Fruit fly (Drosophila melanogaster) whole organism, embryonic: ENCODE data around the gene CG3349.

Experiments used
- Antp ChIP-seq: fragments of 200-800 bp; sonication (Bioruptor generic); optimal IDR thresholded peaks from 3 replicates; lab custom pipeline; 2016; ENCODE audit warnings: missing biosample characterization, missing genetic modification characterization
- CG11247 ChIP-seq: fragments of 200-800 bp; sonication (Bioruptor generic); IDR thresholded peaks from 2 replicates; pipeline ENCODE4 v1.3.6; 2022; ENCODE audit warnings: missing biosample characterization, missing genetic modification characterization
- CG13287 ChIP-seq: fragments of 200-800 bp; sonication (Bioruptor generic); IDR thresholded peaks from 2 replicates; pipeline ENCODE4 v1.3.6; 2022; ENCODE audit warnings: missing biosample characterization, missing genetic modification characterization; ENCODE audit not compliant: partially characterized antibody
- CG15479 ChIP-seq: fragments of 200-800 bp; sonication (Bioruptor generic); optimal IDR thresholded peaks from 3 replicates; lab custom pipeline; 2019; ENCODE audit warnings: missing biosample characterization, mild to moderate bottlenecking, missing genetic modification characterization, moderate library complexity
- CG1603 ChIP-seq: fragments of 200-800 bp; sonication (Bioruptor generic); optimal IDR thresholded peaks from 2 replicates; lab custom pipeline; 2019; ENCODE audit warnings: missing biosample characterization, mild to moderate bottlenecking, missing genetic modification characterization, moderate library complexity
- CG17385 ChIP-seq: fragments of 200-800 bp; sonication (Bioruptor generic); optimal IDR thresholded peaks from 3 replicates; lab custom pipeline; 2018; ENCODE audit warnings: missing biosample characterization, mild to moderate bottlenecking, missing genetic modification characterization
- CG17568 ChIP-seq: fragments of 200-800 bp; sonication (Bioruptor generic); optimal IDR thresholded peaks from 2 replicates; lab custom pipeline; 2018; ENCODE audit warnings: missing biosample characterization, mild to moderate bottlenecking, missing genetic modification characterization, moderate library complexity
- CG2199 ChIP-seq: fragments of 200-800 bp; sonication (Bioruptor generic); IDR thresholded peaks from 3 replicates; pipeline ENCODE4 v1.3.6; 2022; ENCODE audit warnings: missing biosample characterization, missing genetic modification characterization
- CG4617 ChIP-seq: fragments of 200-800 bp; sonication (Bioruptor generic); optimal IDR thresholded peaks from 3 replicates; lab custom pipeline; 2016; ENCODE audit warnings: missing biosample characterization, missing genetic modification characterization, borderline replicate concordance
- Elba2 ChIP-seq: fragments of 200-800 bp; sonication (Bioruptor generic); optimal IDR thresholded peaks from 3 replicates; lab custom pipeline; 2016; ENCODE audit warnings: missing biosample characterization, missing genetic modification characterization
- Jarid2 ChIP-seq: fragments of 200-800 bp; sonication (Bioruptor generic); optimal IDR thresholded peaks from 3 replicates; lab custom pipeline; 2017; ENCODE audit warnings: mild to moderate bottlenecking, missing biosample characterization, missing genetic modification reagents, missing genetic modification characterization
- Mes4 ChIP-seq: fragments of 200-800 bp; sonication (Bioruptor generic); optimal IDR thresholded peaks from 2 replicates; lab custom pipeline; 2016; ENCODE audit warnings: missing biosample characterization, missing genetic modification characterization
- Neu2 ChIP-seq: fragments of 200-800 bp; sonication (Bioruptor generic); optimal IDR thresholded peaks from 3 replicates; lab custom pipeline; 2016; ENCODE audit warnings: missing biosample characterization, missing genetic modification characterization, borderline replicate concordance
- Nf-YB ChIP-seq: fragments of 200-800 bp; sonication (Bioruptor generic); optimal IDR thresholded peaks from 3 replicates; lab custom pipeline; 2019; ENCODE audit warnings: missing biosample characterization, mild to moderate bottlenecking, missing genetic modification characterization, moderate library complexity
- Nf-YC ChIP-seq: fragments of 200-800 bp; optimal IDR thresholded peaks from 3 replicates; lab custom pipeline; 2019; ENCODE audit warnings: missing biosample characterization, mild to moderate bottlenecking, missing genetic modification characterization, moderate library complexity
- Optix ChIP-seq: fragments of 200-800 bp; sonication (Bioruptor generic); IDR thresholded peaks from 3 replicates; pipeline ENCODE4 v1.3.6; 2022; ENCODE audit warnings: missing biosample characterization, missing genetic modification characterization
- Stat92E ChIP-seq, 3 experiments: fragments of >200 bp in 2 of 3; fragments of 200-800 bp in 1 of 3; sonication (Bioruptor generic) in 1 of 3; optimal IDR thresholded peaks; 2 replicates each; lab custom pipeline; 2017 to 2019; ENCODE audit warnings: missing biosample characterization in 3 of 3, missing genetic modification characterization in 3 of 3, mild to moderate bottlenecking in 1 of 3, moderate library complexity in 1 of 3
- Tbp ChIP-seq: fragments of >200 bp; optimal IDR thresholded peaks from 2 replicates; lab custom pipeline; 2018; ENCODE audit warnings: missing biosample characterization, missing genetic modification characterization
- Trl ChIP-seq, 3 experiments: fragments of >200 bp in 2 of 3; fragments of 200-800 bp in 1 of 3; sonication (Bioruptor generic) in 1 of 3; optimal IDR thresholded peaks; 2 replicates in 1 of 3; 3 replicates in 2 of 3; lab custom pipeline; 2016 to 2017; ENCODE audit warnings: missing biosample characterization in 1 of 3, missing genetic modification characterization in 1 of 3
- Vsx1 ChIP-seq: fragments of 200-800 bp; sonication (Bioruptor generic); optimal IDR thresholded peaks from 2 replicates; lab custom pipeline; 2017; ENCODE audit warnings: missing biosample characterization, mild to moderate bottlenecking, missing genetic modification characterization, missing genetic modification reagents
- ac ChIP-seq: fragments of 200-800 bp; sonication (Bioruptor generic); optimal IDR thresholded peaks from 3 replicates; lab custom pipeline; 2017; ENCODE audit warnings: missing biosample characterization, mild to moderate bottlenecking, missing genetic modification characterization
- bigmax ChIP-seq: fragments of 200-800 bp; sonication (Bioruptor generic); optimal IDR thresholded peaks from 2 replicates; lab custom pipeline; 2018; ENCODE audit warnings: missing biosample characterization, mild to moderate bottlenecking, missing genetic modification characterization
- chm ChIP-seq: fragments of 200-800 bp; sonication (Bioruptor generic); IDR thresholded peaks from 2 replicates; pipeline ENCODE4 v1.3.6; 2022; ENCODE audit warnings: missing biosample characterization, missing genetic modification characterization
- dpn ChIP-seq, 2 experiments: fragments of 200-800 bp; sonication (Bioruptor generic); optimal IDR thresholded peaks; 3 replicates each; lab custom pipeline; 2016; ENCODE audit warnings: missing biosample characterization in 2 of 2, missing genetic modification characterization in 2 of 2
- ems ChIP-seq: fragments of 200-800 bp; sonication (Bioruptor generic); optimal IDR thresholded peaks from 3 replicates; lab custom pipeline; 2016; ENCODE audit warnings: missing biosample characterization, missing genetic modification characterization
- en ChIP-seq: fragments of 200-800 bp; sonication (Bioruptor generic); optimal IDR thresholded peaks from 2 replicates; lab custom pipeline; 2016; ENCODE audit warnings: missing biosample characterization, missing genetic modification characterization
- fd96Cb ChIP-seq: fragments of 200-800 bp; sonication (Bioruptor generic); optimal IDR thresholded peaks from 2 replicates; lab custom pipeline; 2018; ENCODE audit warnings: missing biosample characterization, mild to moderate bottlenecking, missing genetic modification characterization, moderate library complexity
- gcm2 ChIP-seq: fragments of 200-800 bp; sonication (Bioruptor generic); optimal IDR thresholded peaks from 2 replicates; lab custom pipeline; 2016; ENCODE audit warnings: missing biosample characterization, missing genetic modification characterization
- kah ChIP-seq: fragments of 200-800 bp; sonication (Bioruptor generic); optimal IDR thresholded peaks from 2 replicates; lab custom pipeline; 2018; ENCODE audit warnings: missing biosample characterization, mild to moderate bottlenecking, missing genetic modification characterization
- kni ChIP-seq: fragments of 200-800 bp; sonication (Bioruptor generic); optimal IDR thresholded peaks from 3 replicates; lab custom pipeline; 2017; ENCODE audit warnings: mild to moderate bottlenecking, missing biosample characterization, missing genetic modification reagents, missing genetic modification characterization
- lbe ChIP-seq: fragments of 200-800 bp; sonication (Bioruptor generic); optimal IDR thresholded peaks from 2 replicates; lab custom pipeline; 2016; ENCODE audit warnings: missing biosample characterization, mild to moderate bottlenecking, missing genetic modification characterization
- lilli ChIP-seq: fragments of 200-800 bp; sonication (Bioruptor generic); optimal IDR thresholded peaks from 3 replicates; lab custom pipeline; 2016; ENCODE audit warnings: missing biosample characterization, missing genetic modification characterization
- nom ChIP-seq: fragments of 200-800 bp; sonication (Bioruptor generic); optimal IDR thresholded peaks from 2 replicates; lab custom pipeline; 2017; ENCODE audit warnings: missing biosample characterization, missing genetic modification characterization, mild to moderate bottlenecking, moderate library complexity, missing genetic modification reagents
- p53 ChIP-seq: fragments of 200-800 bp; sonication (Bioruptor generic); optimal IDR thresholded peaks from 2 replicates; lab custom pipeline; 2016; ENCODE audit warnings: missing biosample characterization, missing genetic modification characterization
- pan ChIP-seq, 4 experiments: fragments of >200 bp in 3 of 4; fragments of 200-800 bp in 1 of 4; sonication (Bioruptor generic) in 1 of 4; optimal IDR thresholded peaks in 3 of 4; IDR thresholded peaks in 1 of 4; 2 replicates each; pipeline versions ENCODE4 v1.3.6 to Lab custom; 2017 to 2022; ENCODE audit warnings: missing biosample characterization in 2 of 4, missing genetic modification characterization in 2 of 4, mixed read lengths in 1 of 4
- prd ChIP-seq, 3 experiments: fragments of >200 bp in 2 of 3; fragments of 200-800 bp in 1 of 3; sonication (Bioruptor generic) in 1 of 3; optimal IDR thresholded peaks in 2 of 3; IDR thresholded peaks in 1 of 3; 2 replicates in 2 of 3; 3 replicates in 1 of 3; pipeline versions ENCODE4 v1.3.6 to Lab custom; 2017 to 2022; ENCODE audit warnings: missing biosample characterization in 1 of 3, missing genetic modification characterization in 1 of 3
- pros ChIP-seq: fragments of 200-800 bp; sonication (Bioruptor generic); optimal IDR thresholded peaks from 3 replicates; lab custom pipeline; 2019; ENCODE audit warnings: missing biosample characterization, mild to moderate bottlenecking, missing genetic modification characterization, moderate library complexity
- rib ChIP-seq: fragments of 200-800 bp; sonication (Bioruptor generic); IDR thresholded peaks from 2 replicates; pipeline ENCODE4 v1.3.6; 2022; ENCODE audit warnings: missing biosample characterization, missing genetic modification characterization
- run ChIP-seq: fragments of 200-800 bp; sonication (Bioruptor generic); optimal IDR thresholded peaks from 3 replicates; lab custom pipeline; 2018; ENCODE audit warnings: missing biosample characterization, mild to moderate bottlenecking, missing genetic modification characterization
- sima ChIP-seq: fragments of 200-800 bp; sonication (Bioruptor generic); optimal IDR thresholded peaks from 2 replicates; lab custom pipeline; 2016; ENCODE audit warnings: missing biosample characterization, missing genetic modification characterization
- ssp ChIP-seq: fragments of 200-800 bp; sonication (Bioruptor generic); IDR thresholded peaks from 2 replicates; pipeline ENCODE4 v1.3.6; 2022; ENCODE audit warnings: missing biosample characterization, missing genetic modification characterization
- tll ChIP-seq, 2 experiments: fragments of 200-800 bp in 1 of 2; fragments of >200 bp in 1 of 2; sonication (Bioruptor generic) in 1 of 2; optimal IDR thresholded peaks; 2 replicates each; lab custom pipeline; 2017 to 2019; ENCODE audit warnings: missing biosample characterization in 2 of 2, missing genetic modification characterization in 2 of 2, mild to moderate bottlenecking in 1 of 2, moderate library complexity in 1 of 2
- usp ChIP-seq: fragments of >200 bp; optimal IDR thresholded peaks from 2 replicates; lab custom pipeline; 2017; ENCODE audit warnings: missing biosample characterization, missing genetic modification characterization
- yki ChIP-seq: fragments of >200 bp; optimal IDR thresholded peaks from 3 replicates; lab custom pipeline; 2018
- zen ChIP-seq: fragments of 200-800 bp; sonication (Bioruptor generic); optimal IDR thresholded peaks from 3 replicates; lab custom pipeline; 2018; ENCODE audit warnings: missing biosample characterization, mild to moderate bottlenecking, missing genetic modification characterization, moderate library complexity

CG3349 gene

dm6 chr3L:14969171-14969570 is 10.2 kb upstream of the CG3349 start, which contains the start of gene Tom (continued):
- TF ChIP-seq Neu2 (GFP tag; lab: Kevin White, UChicago) (peak; percentile 35), nom (GFP tag; lab: Kevin White, UChicago) (peak; percentile 32), pros (GFP tag; lab: Kevin White, UChicago) (peak; percentile 71), CG2199 (GFP tag; lab: Robert Waterston, UW) (peak; percentile 59; the same call in 1 of the 3 replicates), CG4617 (no peak), pan (optimal IDR thresholded peaks at IDR 0.05; lab: Kevin White, UChicago) (no peak), pan (GFP tag; optimal IDR thresholded peaks at IDR 0.05 in 1 of 2, IDR thresholded peaks at IDR 0.05 in 1 of 2) (no peak), CG17568 (GFP tag; lab: Kevin White, UChicago) (no peak), sima (GFP tag; lab: Kevin White, UChicago) (no peak), kni (peak; percentile 98), CG13287 (GFP tag; lab: Robert Waterston, UW) (no peak), Mes4 (no peak), rib (0 out of 2 replicates have a peak, but pooled peaks have one; percentile 44), tll (GFP tag; optimal IDR thresholded peaks at IDR 0.05; lab: Kevin White, UChicago) (no peak), Jarid2 (GFP tag; lab: Kevin White, UChicago) (peak; percentile 67), prd (optimal IDR thresholded peaks at IDR 0.05; lab: Kevin White, UChicago) (no peak), prd (GFP tag; IDR thresholded peaks at IDR 0.05; lab: Robert Waterston, UW) (peak; percentile 11; the same call in 1 of the 3 replicates), Nf-YB (GFP tag; lab: Kevin White, UChicago) (peak; percentile 96), Elba2 (GFP tag; lab: Kevin White, UChicago) (peak; percentile 50), en (GFP tag; lab: Kevin White, UChicago) (no peak), CG15479 (GFP tag; lab: Kevin White, UChicago) (peak; percentile 91), Stat92E (GFP tag; optimal IDR thresholded peaks at IDR 0.05; lab: Kevin White, UChicago) (peak in 1 of 3 experiments; percentile 1), lbe (GFP tag; lab: Kevin White, UChicago) (peak; percentile 10), CG11247 (GFP tag; lab: Robert Waterston, UW) (no peak), Antp (GFP tag; lab: Kevin White, UChicago) (peak; percentile 4), CG17385 (peak; percentile 23), ems (GFP tag; lab: Kevin White, UChicago) (peak; percentile 23), chm (peak; percentile 84; the same call in 1 of the 2 replicates), yki (lab: Kevin White, UChicago) (peak; percentile 93), Nf-YC (tag; lab: Kevin White, UChicago) (peak; percentile 93), zen (tag; lab: Kevin White, UChicago) (peak; percentile 6), run (no peak), lilli (GFP tag; lab: Kevin White, UChicago) (peak; percentile 52), usp (GFP tag; lab: Kevin White, UChicago) (no peak), p53 (GFP tag; lab: Kevin White, UChicago) (peak; percentile 83), CG1603 (tag; lab: Kevin White, UChicago) (peak; percentile 18), Trl (optimal IDR thresholded peaks at IDR 0.05; lab: Kevin White, UChicago) (peak in 1 of 2 experiments; percentile 99), Trl (GFP tag; optimal IDR thresholded peaks at IDR 0.05; lab: Kevin White, UChicago) (no peak), gcm2 (GFP tag; lab: Kevin White, UChicago) (no peak), ssp (GFP tag; lab: Robert Waterston, UW) (no peak), fd96Cb (no peak), dpn (GFP tag; optimal IDR thresholded peaks at IDR 0.05; lab: Kevin White, UChicago) (no peak), Vsx1 (GFP tag; lab: Kevin White, UChicago) (no peak), kah (GFP tag; lab: Kevin White, UChicago) (peak; percentile 99), bigmax (no peak), Tbp (GFP tag; lab: Kevin White, UChicago) (peak; percentile 92), ac (GFP tag; lab: Kevin White, UChicago) (peak; percentile 33), Optix (GFP tag; lab: Robert Waterston, UW) (no peak)
